Worm (Caenorhabditis elegans): Measurements from ENCODE around the gene C14B1.2.

The C14B1.2 gene

ce11 chrIII:3724880-3725279 is 22.8 kb downstream of the C14B1.2 start, which contains the start of gene C14B1.12:
C14B1.12 (minus strand) TSS chrIII:3724980.
- TF ChIP-seq alr-1 (tag; optimal IDR thresholded peaks at IDR 0.05; ENCODE audit: borderline replicate concordance) (no peak), lin-13 (GFP tag; optimal IDR thresholded peaks at IDR 0.05) (no peak), aha-1 (tag; optimal IDR thresholded peaks at IDR 0.05) (no peak), lir-3 (tag; optimal IDR thresholded peaks at IDR 0.05; ENCODE audit: poor library complexity) (no peak), swsn-7 (tag; optimal IDR thresholded peaks at IDR 0.05) (no peak), tlp-1 (tag; optimal IDR thresholded peaks at IDR 0.05) (no peak), nhr-71 (tag; optimal IDR thresholded peaks at IDR 0.05) (no peak), unc-130 (tag; optimal IDR thresholded peaks at IDR 0.05) (no peak), dsc-1 (tag; optimal IDR thresholded peaks at IDR 0.05) (no peak), pag-3 (tag; optimal IDR thresholded peaks at IDR 0.05; ENCODE audit: borderline replicate concordance, insufficient read depth) (no peak), unc-98 (GFP tag; IDR thresholded peaks at IDR 0.05) (no peak), ceh-82 (tag; optimal IDR thresholded peaks at IDR 0.05) (no peak), fkh-8 (tag; optimal IDR thresholded peaks at IDR 0.05) (no peak), skn-1 (tag; optimal IDR thresholded peaks at IDR 0.05) (no peak), snpc-4 (tag; optimal IDR thresholded peaks at IDR 0.05) (no peak), tbx-2 (tag; optimal IDR thresholded peaks at IDR 0.05) (no peak), dpl-1 (GFP tag; optimal IDR thresholded peaks at IDR 0.05) (no peak), pax-3 (tag; optimal IDR thresholded peaks at IDR 0.05) (no peak), ztf-11 (tag; optimal IDR thresholded peaks at IDR 0.05) (no peak), egl-27 (tag; optimal IDR thresholded peaks at IDR 0.05) (no peak)

ce11 chrIII:3726443-3726842 is 24.4 kb downstream of the C14B1.2 start, which contains the start of gene gldi-5:
gldi-5 (minus strand) TSS chrIII:3726500.
- no peak for TF ChIP-seq lin-15B (tag; optimal IDR thresholded peaks at IDR 0.05)
- no peak for TF ChIP-seq ama-1 (optimal IDR thresholded peaks at IDR 0.05)
- TF ChIP-seq lin-39 (tag; optimal IDR thresholded peaks at IDR 0.05), result no peak
- no peak for TF ChIP-seq nhr-85 (tag)
- TF ChIP-seq aly-2 (tag; optimal IDR thresholded peaks at IDR 0.05), result no peak
- no peak for TF ChIP-seq fos-1 (tag; optimal IDR thresholded peaks at IDR 0.05)

- TF ChIP-seq C34B4.2 (tag; optimal IDR thresholded peaks at IDR 0.05) (no peak), ceh-88 (GFP tag; IDR thresholded peaks at IDR 0.05) (no peak), lin-15B (tag; optimal IDR thresholded peaks at IDR 0.05) (no peak), tbx-2 (tag; optimal IDR thresholded peaks at IDR 0.05) (no peak), tlp-1 (tag; optimal IDR thresholded peaks at IDR 0.05) (no peak), mep-1 (tag; optimal IDR thresholded peaks at IDR 0.05) (no peak), pag-3 (tag; optimal IDR thresholded peaks at IDR 0.05; ENCODE audit: borderline replicate concordance, insufficient read depth) (no peak), dsc-1 (tag; optimal IDR thresholded peaks at IDR 0.05) (no peak), elt-2 (tag; optimal IDR thresholded peaks at IDR 0.05) (no peak), ztf-4 (tag; optimal IDR thresholded peaks at IDR 0.05) (no peak), snpc-4 (tag; optimal IDR thresholded peaks at IDR 0.05) (no peak), ceh-8 (GFP tag; optimal IDR thresholded peaks at IDR 0.05) (no peak), isw-1 (GFP tag; IDR thresholded peaks at IDR 0.05) (no peak), unc-30 (tag; optimal IDR thresholded peaks at IDR 0.05) (no peak)
These were observed 27.5 kb downstream of the C14B1.2 start, which contains the start of gene F34D10.9 for ce11 chrIII:3729520-3729919. F34D10.9 (minus strand) TSS chrIII:3729620.

- peak; percentile 56 for TF ChIP-seq nhr-85 (tag)
- no peak for TF ChIP-seq lin-14 (GFP tag; optimal IDR thresholded peaks at IDR 0.05)
- TF ChIP-seq lin-13 (GFP tag; optimal IDR thresholded peaks at IDR 0.05), result no peak
- TF ChIP-seq fkh-4 (tag; optimal IDR thresholded peaks at IDR 0.05; ENCODE audit: borderline replicate concordance), result no peak
- no peak for TF ChIP-seq grh-1 (GFP tag; IDR thresholded peaks at IDR 0.05)
- TF ChIP-seq tlp-1 (tag; optimal IDR thresholded peaks at IDR 0.05), result no peak
- no peak for TF ChIP-seq nhr-11 (tag; optimal IDR thresholded peaks at IDR 0.05)
- TF ChIP-seq nhr-77 (tag; optimal IDR thresholded peaks at IDR 0.05), result no peak
These were observed 28.4 kb downstream of the C14B1.2 start, which contains the start of gene F34D10.8 for ce11 chrIII:3730475-3730874. F34D10.8 (plus strand) TSS chrIII:3730775.

Data from whole organism, L1 larva.